Worm (Caenorhabditis elegans): ENCODE data around the gene C25D7.16.
A peak's percentile ranks its signal among the peaks of the same experiment; 100 is the strongest.

Gene C25D7.16

DNA sequence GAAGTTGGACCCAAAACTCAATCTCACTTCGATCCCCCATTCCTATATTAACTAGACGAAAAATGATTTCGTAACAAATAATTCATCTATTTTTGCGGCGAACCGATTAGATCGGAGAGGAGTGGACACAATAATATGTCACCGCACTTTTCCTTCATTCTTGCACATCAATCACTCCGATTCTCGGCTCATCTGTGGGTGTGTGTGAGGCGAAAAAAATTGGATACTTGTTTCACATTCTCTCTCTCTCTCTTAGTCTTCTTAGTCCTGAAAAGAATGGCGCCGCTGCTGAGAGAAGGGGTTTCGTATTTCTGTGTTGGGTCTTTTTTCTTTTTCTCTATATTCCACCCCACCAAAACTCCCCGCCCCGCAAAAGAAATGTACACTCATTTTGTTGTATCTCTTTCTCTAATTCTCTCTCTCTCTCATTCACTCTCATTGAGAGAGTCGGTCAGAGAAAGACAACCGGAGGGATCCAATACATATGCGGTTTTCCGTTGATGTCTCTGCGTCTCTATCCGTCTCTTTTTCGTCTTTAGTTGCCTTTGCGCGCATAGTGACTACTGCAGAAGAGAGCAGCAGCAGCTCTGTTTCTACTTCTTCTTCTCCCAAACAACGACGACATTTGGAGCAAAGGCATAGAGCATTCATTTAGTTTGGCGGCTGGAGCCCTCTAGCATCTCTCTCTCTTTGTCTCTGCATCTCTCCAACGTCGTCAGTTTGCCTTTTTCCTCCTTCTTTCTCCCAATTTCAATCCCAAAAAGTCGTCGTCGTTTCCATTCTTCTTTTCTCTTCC is 15.2 kb downstream of the C25D7.16 start, which contains the start of gene unc-76:
Gene unc-76, plus strand, starts transcription at position 746 of the 796 bp plus-strand sequence.
- peak; percentile 96 for TF ChIP-seq C34F6.9 (tag; optimal IDR thresholded peaks at IDR 0.05)
- peak; percentile 84 for TF ChIP-seq sma-9 (GFP tag; optimal IDR thresholded peaks at IDR 0.05)
- TF ChIP-seq sma-9 (tag; optimal IDR thresholded peaks at IDR 0.05), result no peak
- TF ChIP-seq mdl-1 (tag; optimal IDR thresholded peaks at IDR 0.05), result peak in 1 of 2 experiments; percentile 73
- peak; percentile 83 for TF ChIP-seq egl-27 (tag; optimal IDR thresholded peaks at IDR 0.05)
- peak; percentile 42 for TF ChIP-seq nhr-25 (tag; optimal IDR thresholded peaks at IDR 0.05)
- no peak for TF ChIP-seq aly-2 (tag; optimal IDR thresholded peaks at IDR 0.05)
- no peak for TF ChIP-seq ztf-11 (tag; optimal IDR thresholded peaks at IDR 0.05)
- no peak for TF ChIP-seq ceh-82 (tag; optimal IDR thresholded peaks at IDR 0.05)
- peak; percentile 77 for TF ChIP-seq Y55F3AM.14 (GFP tag; optimal IDR thresholded peaks at IDR 0.05)
- peak; percentile 79 for TF ChIP-seq zag-1 (tag; optimal IDR thresholded peaks at IDR 0.05)
- TF ChIP-seq mab-5 (tag; optimal IDR thresholded peaks at IDR 0.05), result peak; percentile 86
- TF ChIP-seq nhr-21 (tag; optimal IDR thresholded peaks at IDR 0.05), result peak; percentile 45
- TF ChIP-seq ceh-16 (tag; optimal IDR thresholded peaks at IDR 0.05), result no peak
- peak; percentile 28 for TF ChIP-seq unc-39 (tag; optimal IDR thresholded peaks at IDR 0.05)
- TF ChIP-seq ztf-1 (GFP tag; conservative IDR thresholded peaks at IDR 0.05), result no peak
- no peak for TF ChIP-seq nhr-23 (tag; optimal IDR thresholded peaks at IDR 0.05)
- peak; percentile 88 for TF ChIP-seq crh-2 (tag; optimal IDR thresholded peaks at IDR 0.05)
- peak; percentile 58 for TF ChIP-seq unc-55 (GFP tag; optimal IDR thresholded peaks at IDR 0.05)
- TF ChIP-seq sem-4 (tag; optimal IDR thresholded peaks at IDR 0.05), result peak; percentile 25
- peak; percentile 47 for TF ChIP-seq lin-39 (tag; optimal IDR thresholded peaks at IDR 0.05)
- TF ChIP-seq lin-11 (tag; optimal IDR thresholded peaks at IDR 0.05), result no peak
- TF ChIP-seq unc-62 (GFP tag; optimal IDR thresholded peaks at IDR 0.05), result peak; percentile 6
- TF ChIP-seq ztf-4 (tag; optimal IDR thresholded peaks at IDR 0.05), result peak; percentile 40
- TF ChIP-seq lin-13 (GFP tag; optimal IDR thresholded peaks at IDR 0.05), result peak; percentile 75
- TF ChIP-seq dmd-4 (tag; optimal IDR thresholded peaks at IDR 0.05), result no peak
- TF ChIP-seq F13H6.1 (tag; optimal IDR thresholded peaks at IDR 0.05), result peak; percentile 94
- peak; percentile 33 for TF ChIP-seq sma-3 (GFP tag; optimal IDR thresholded peaks at IDR 0.05)
- peak; percentile 68 for TF ChIP-seq fos-1 (tag; optimal IDR thresholded peaks at IDR 0.05)
- TF ChIP-seq nhr-129 (tag; optimal IDR thresholded peaks at IDR 0.05), result peak; percentile 92
- peak; percentile 50 to 87 for TF ChIP-seq lsy-2 (tag; optimal IDR thresholded peaks at IDR 0.05)
- TF ChIP-seq mbf-1 (tag; optimal IDR thresholded peaks at IDR 0.05), result no peak
- TF ChIP-seq R02D3.7 (tag; optimal IDR thresholded peaks at IDR 0.05), result peak; percentile 13

DNA sequence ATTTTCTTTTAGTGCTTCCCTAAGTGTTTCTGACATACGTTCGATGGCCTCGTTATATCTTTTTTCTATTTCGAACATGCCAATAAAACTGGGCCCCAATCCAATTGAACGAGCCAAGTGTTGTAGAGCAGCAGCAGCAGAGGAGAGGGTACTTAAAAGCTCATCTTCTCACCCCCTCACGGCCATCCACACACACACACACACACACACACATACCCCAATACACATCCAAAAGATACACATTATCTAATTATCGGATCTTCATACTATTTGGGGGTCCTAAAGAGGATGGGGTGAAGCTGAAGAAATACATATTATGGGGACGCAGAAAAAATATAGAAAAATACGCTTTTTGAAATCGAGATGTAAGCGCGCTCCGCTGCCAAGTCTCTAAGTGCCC is 16.8 kb downstream of the C25D7.16 start:
- TF ChIP-seq ceh-82 (tag; optimal IDR thresholded peaks at IDR 0.05) (no peak), ztf-11 (tag; optimal IDR thresholded peaks at IDR 0.05) (no peak), ceh-16 (tag; optimal IDR thresholded peaks at IDR 0.05) (no peak), skn-1 (tag; optimal IDR thresholded peaks at IDR 0.05) (no peak), nhr-10 (tag; optimal IDR thresholded peaks at IDR 0.05) (no peak), nhr-11 (tag; optimal IDR thresholded peaks at IDR 0.05) (no peak), nhr-25 (tag; optimal IDR thresholded peaks at IDR 0.05) (no peak), lin-39 (tag; optimal IDR thresholded peaks at IDR 0.05) (no peak), snpc-4 (tag; optimal IDR thresholded peaks at IDR 0.05) (no peak)

DNA sequence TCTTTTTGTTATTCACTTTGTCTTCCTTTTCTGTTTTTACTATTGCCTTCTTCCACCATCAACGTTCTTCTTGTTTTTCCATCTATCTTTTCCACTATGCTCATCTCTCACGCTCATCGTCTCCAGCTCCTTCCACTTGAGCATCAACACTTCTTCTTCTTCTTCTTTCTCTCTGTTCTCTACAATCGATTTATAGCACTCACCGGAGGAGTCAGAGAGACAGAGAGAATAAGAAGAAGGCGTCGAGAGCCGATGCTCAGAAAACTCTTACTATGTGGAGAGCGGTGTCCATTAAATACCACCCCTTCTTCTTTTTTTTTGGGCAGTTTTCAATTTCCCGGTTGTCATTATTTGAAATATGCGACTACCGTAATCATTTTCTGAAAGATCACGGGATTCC is 18.9 kb downstream of the C25D7.16 start:
- peak; percentile 62 for TF ChIP-seq C34F6.9 (tag; optimal IDR thresholded peaks at IDR 0.05)
- peak; percentile 52 for TF ChIP-seq nhr-129 (tag; optimal IDR thresholded peaks at IDR 0.05)
- TF ChIP-seq unc-55 (GFP tag; optimal IDR thresholded peaks at IDR 0.05), result peak; percentile 82
- TF ChIP-seq lsy-2 (tag; optimal IDR thresholded peaks at IDR 0.05), result peak in 1 of 2 experiments; percentile 35
- TF ChIP-seq nhr-21 (tag; optimal IDR thresholded peaks at IDR 0.05), result no peak
- no peak for TF ChIP-seq nhr-6 (tag; optimal IDR thresholded peaks at IDR 0.05)
- peak; percentile 11 for TF ChIP-seq mab-5 (tag; optimal IDR thresholded peaks at IDR 0.05)
- TF ChIP-seq zag-1 (tag; optimal IDR thresholded peaks at IDR 0.05), result peak; percentile 45
- peak; percentile 39 for TF ChIP-seq sma-9 (GFP tag; optimal IDR thresholded peaks at IDR 0.05)
- no peak for TF ChIP-seq sma-9 (tag; optimal IDR thresholded peaks at IDR 0.05)
- peak; percentile 32 for TF ChIP-seq crh-2 (tag; optimal IDR thresholded peaks at IDR 0.05)
